Fruit fly (Drosophila melanogaster) whole organism, embryonic: ENCODE results near the gene CG17377.

ENCODE experiments used
- CG30403 ChIP-seq: fragments of 200-800 bp; sonication (Bioruptor generic); optimal IDR thresholded peaks from 3 replicates; lab custom pipeline; 2016; ENCODE audit warnings: missing biosample characterization, missing genetic modification characterization
- CG31388 ChIP-seq: fragments of 200-800 bp; sonication (Bioruptor generic); optimal IDR thresholded peaks from 2 replicates; lab custom pipeline; 2016; ENCODE audit warnings: missing biosample characterization, missing genetic modification characterization
- CG34224 ChIP-seq: fragments of 200-800 bp; sonication (Bioruptor generic); IDR thresholded peaks from 3 replicates; pipeline ENCODE4 v1.3.6; 2022; ENCODE audit warnings: missing biosample characterization, missing genetic modification characterization; ENCODE audit not compliant: partially characterized antibody
- CG8478 ChIP-seq: fragments of >200 bp; optimal IDR thresholded peaks from 2 replicates; lab custom pipeline; 2018
- Hr39 ChIP-seq: fragments of >200 bp; optimal IDR thresholded peaks from 2 replicates; lab custom pipeline; 2017
- Nf-YB ChIP-seq: fragments of 200-800 bp; sonication (Bioruptor generic); optimal IDR thresholded peaks from 3 replicates; lab custom pipeline; 2019; ENCODE audit warnings: missing biosample characterization, mild to moderate bottlenecking, missing genetic modification characterization, moderate library complexity
- Xrp1 ChIP-seq: fragments of 200-800 bp; sonication (Bioruptor generic); IDR thresholded peaks from 2 replicates; pipeline ENCODE4 v1.3.6; 2022; ENCODE audit warnings: missing biosample characterization, missing genetic modification characterization
- al ChIP-seq: fragments of 200-800 bp; sonication (Bioruptor generic); IDR thresholded peaks from 2 replicates; pipeline ENCODE4 v1.3.6; 2022; ENCODE audit warnings: missing biosample characterization, missing genetic modification characterization
- ap ChIP-seq: fragments of 200-800 bp; sonication (Bioruptor generic); IDR thresholded peaks from 2 replicates; pipeline ENCODE4 v1.3.6; 2022; ENCODE audit warnings: missing biosample characterization, missing genetic modification characterization
- crol ChIP-seq: fragments of 200-800 bp; sonication (Bioruptor generic); IDR thresholded peaks from 2 replicates; pipeline ENCODE4 v1.3.6; 2022; ENCODE audit warnings: missing biosample characterization, missing genetic modification characterization
- lmd ChIP-seq: fragments of 200-800 bp; sonication (Bioruptor generic); IDR thresholded peaks from 2 replicates; pipeline ENCODE4 v1.3.6; 2022; ENCODE audit warnings: missing biosample characterization, missing genetic modification characterization
- pita ChIP-seq: fragments of 200-800 bp; sonication (Bioruptor generic); optimal IDR thresholded peaks from 2 replicates; lab custom pipeline; 2017; ENCODE audit warnings: missing biosample characterization, mild to moderate bottlenecking, missing genetic modification characterization

DNA sequence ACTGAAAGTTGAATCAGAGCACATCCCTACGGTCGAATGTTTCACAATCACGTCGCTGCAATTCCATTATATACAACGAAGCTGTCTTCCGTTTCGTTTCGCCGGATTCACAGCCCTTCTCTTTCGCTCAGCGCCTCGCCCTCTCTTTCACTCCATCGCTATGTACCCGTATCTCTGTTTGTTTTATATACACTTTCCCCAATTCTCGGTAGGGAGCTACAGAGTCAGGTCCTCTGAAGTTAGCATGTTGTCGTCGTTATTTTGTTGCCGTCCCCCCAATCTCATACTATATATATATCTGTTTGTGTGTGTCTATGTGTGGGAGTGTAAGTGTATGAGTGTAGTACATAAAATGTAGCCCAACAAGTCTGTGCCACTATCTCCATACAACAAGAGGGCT lies 33.5 kb upstream of the CG17377 start:
- TF ChIP-seq lmd (GFP tag; lab: Robert Waterston, UW) = no peak
- TF ChIP-seq pita (GFP tag; lab: Kevin White, UChicago) = no peak
- TF ChIP-seq crol (GFP tag; lab: Robert Waterston, UW) = no peak
- no peak for TF ChIP-seq ap
- no peak for TF ChIP-seq CG30403 (GFP tag; lab: Kevin White, UChicago)
- no peak for TF ChIP-seq CG31388 (GFP tag; lab: Kevin White, UChicago)
- no peak for TF ChIP-seq CG8478 (lab: Kevin White, UChicago)
- TF ChIP-seq Nf-YB = peak; percentile 73
- TF ChIP-seq al (GFP tag; lab: Robert Waterston, UW) = no peak
- TF ChIP-seq Xrp1 = no peak
- no peak for TF ChIP-seq Hr39 (lab: Kevin White, UChicago)
- no peak for TF ChIP-seq CG34224
